Worm (Caenorhabditis elegans): ENCODE data around the gene lin-48.

DNA sequence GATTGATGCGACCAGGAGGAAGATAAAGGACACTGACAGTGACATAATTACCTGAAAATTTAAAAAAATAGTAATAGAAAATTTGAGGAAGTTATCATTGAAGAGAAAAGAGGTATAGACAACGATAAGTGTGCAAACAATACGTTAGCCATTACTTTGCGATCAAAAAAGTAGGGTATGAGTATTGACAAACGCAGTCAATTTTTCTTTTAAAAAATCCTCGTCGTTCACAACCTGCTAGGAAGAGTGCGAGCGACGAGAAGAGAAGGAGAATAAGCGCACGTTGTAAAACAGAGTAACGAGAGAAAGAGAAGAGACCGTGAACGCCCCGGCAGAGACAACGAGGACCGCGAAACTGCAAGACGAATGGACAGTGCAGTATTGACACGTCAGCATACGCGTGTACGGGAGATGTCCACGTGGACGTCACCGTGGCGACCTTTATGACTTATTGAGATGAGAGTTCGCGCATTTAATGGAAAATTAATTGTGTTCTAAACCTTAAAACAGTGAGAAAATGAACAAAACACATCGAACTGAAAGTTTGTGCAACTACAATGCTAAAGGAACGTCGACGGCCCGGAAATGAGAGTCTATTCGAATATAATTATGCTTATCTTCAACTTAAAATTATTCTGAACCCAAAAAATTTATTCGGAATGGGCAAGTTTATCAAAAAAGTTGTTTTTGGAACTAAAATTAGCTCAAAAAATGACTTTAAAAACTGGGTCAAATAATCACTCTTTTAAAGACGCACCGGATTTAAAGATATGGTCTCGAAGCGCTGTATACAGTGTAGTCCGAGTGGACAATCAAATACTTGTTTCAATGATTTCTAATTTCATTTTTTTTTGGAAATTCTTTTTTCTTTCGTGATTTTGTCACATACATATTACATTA lies 43.6 kb upstream of the lin-48 start, which contains the start of the genes pdi-1 and C14B1.2:
- TF ChIP-seq dao-5 (tag; optimal IDR thresholded peaks at IDR 0.05) (no peak), W03F9.2 (tag; optimal IDR thresholded peaks at IDR 0.05) (no peak), him-1 (tag; optimal IDR thresholded peaks at IDR 0.05) (no peak)
